Worm (Caenorhabditis elegans) whole organism, mixed stage, embryonic: ENCODE results near the gene col-88.
A peak's percentile ranks its signal among the peaks of the same experiment; 100 is the strongest.

Experiments used
- lsy-2 ChIP-seq: fragments of 150-350 bp; optimal IDR thresholded peaks from 2 replicates; lab custom pipeline; 2014; ENCODE audit warnings: missing biosample characterization, missing genetic modification characterization
- mab-5 ChIP-seq: fragments of 150-350 bp; optimal IDR thresholded peaks from 2 replicates; lab custom pipeline; 2014; ENCODE audit warnings: missing biosample characterization, missing genetic modification characterization
- nhr-237 ChIP-seq: fragments of 150-350 bp; optimal IDR thresholded peaks from 2 replicates; lab custom pipeline; 2014; ENCODE audit warnings: missing biosample characterization, missing genetic modification characterization
- nhr-28 ChIP-seq: fragments of 150-350 bp; optimal IDR thresholded peaks from 2 replicates; lab custom pipeline; 2014; ENCODE audit warnings: missing biosample characterization, missing genetic modification characterization
- unc-39 ChIP-seq: fragments of 150-350 bp; optimal IDR thresholded peaks from 2 replicates; lab custom pipeline; 2014; ENCODE audit warnings: missing biosample characterization, missing genetic modification characterization
- unc-62 ChIP-seq: fragments of 150-350 bp; optimal IDR thresholded peaks from 2 replicates; lab custom pipeline; 2014; ENCODE audit warnings: missing biosample characterization, missing genetic modification reagents, missing genetic modification characterization
- ztf-11 ChIP-seq: fragments of 150-350 bp; optimal IDR thresholded peaks from 2 replicates; lab custom pipeline; 2014; ENCODE audit warnings: missing biosample characterization, missing genetic modification characterization

DNA sequence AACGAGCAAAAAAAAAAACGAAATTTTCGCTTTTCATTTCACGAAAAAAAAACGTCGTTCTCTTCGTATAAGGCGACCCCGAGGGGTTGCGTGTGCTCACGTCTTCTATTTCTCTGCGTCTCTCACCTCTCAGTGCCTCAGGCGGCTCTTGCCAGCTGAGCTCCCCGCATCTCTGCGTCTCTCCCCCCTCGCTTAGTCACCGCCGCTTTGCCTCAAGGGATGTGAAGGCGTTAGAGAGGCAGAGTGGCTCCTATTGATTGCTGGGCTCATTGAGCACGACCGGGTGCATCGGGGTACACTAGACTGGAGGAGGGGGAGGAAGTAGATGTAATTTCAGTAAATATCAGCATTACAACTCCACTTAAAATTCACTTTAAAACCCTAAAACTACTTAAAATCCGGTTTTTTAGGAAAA is 15.3 kb upstream of the col-88 start:
- TF ChIP-seq unc-62 (GFP tag; lab: Kevin White, UChicago): no peak
- no peak for TF ChIP-seq unc-39
- no peak for TF ChIP-seq lsy-2 (tag; lab: Kevin White, UChicago)
- TF ChIP-seq ztf-11: peak; percentile 45
- TF ChIP-seq nhr-237 (tag; lab: Kevin White, UChicago): no peak
- no peak for TF ChIP-seq nhr-28
- no peak for TF ChIP-seq mab-5
